Fruit fly (Drosophila melanogaster): ENCODE results near the gene dlt.
A peak's percentile ranks its signal among the peaks of the same experiment; 100 is the strongest.

dlt gene

DNA sequence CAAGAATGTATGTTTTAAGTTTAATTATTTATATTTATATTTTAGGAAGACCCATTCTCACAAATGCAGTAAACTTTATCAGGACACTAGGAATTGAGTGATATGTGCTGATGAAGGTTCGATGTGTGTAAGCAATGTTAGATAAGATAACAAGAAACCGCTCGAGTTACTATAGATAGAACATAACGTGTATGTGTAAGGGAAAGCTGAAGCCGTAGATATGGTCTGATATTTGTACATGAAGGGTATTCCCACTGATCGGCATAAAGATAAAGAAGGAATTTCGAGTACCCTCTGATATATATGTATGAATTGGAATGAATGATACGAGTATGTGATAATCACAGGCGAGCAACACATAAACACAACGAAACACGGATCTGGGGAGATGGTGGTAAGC, 11.0 kb downstream of the dlt start:
- TF ChIP-seq Pif1B (GFP tag; optimal IDR thresholded peaks at IDR 0.05) (no peak), CG8301 (tag; optimal IDR thresholded peaks at IDR 0.05) (no peak), EcR (GFP tag; optimal IDR thresholded peaks at IDR 0.05) (no peak)

DNA sequence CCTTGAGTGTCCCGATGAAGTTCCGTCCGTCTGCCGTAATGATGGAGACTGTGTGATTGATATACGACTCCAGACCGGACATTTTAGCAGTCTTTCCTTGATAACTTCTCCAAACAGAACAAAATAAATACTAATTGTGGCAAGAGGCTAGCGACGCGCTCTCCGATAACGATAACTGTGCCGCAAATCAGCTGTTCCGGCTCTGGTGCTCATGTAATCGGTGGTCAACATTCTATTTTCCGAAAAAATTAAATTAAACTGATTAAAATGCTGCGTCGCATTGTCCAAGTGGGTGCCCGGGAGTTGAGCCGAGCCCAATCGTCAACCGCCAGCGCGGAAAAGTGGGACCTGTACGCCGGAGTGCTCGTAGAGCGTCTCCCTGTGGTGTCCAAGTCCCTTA, 17.9 kb downstream of the dlt start, which contains the start of the genes CG2021 and mRpL46:
CG2021 (minus strand) TSS at position 163 of the 400 bp plus-strand sequence.
mRpL46 (plus strand) TSS at position 191 of the 400 bp plus-strand sequence.
- TF ChIP-seq CG13204 (GFP tag; optimal IDR thresholded peaks at IDR 0.05) (no peak), Ets98B (GFP tag; IDR thresholded peaks at IDR 0.05) (no peak), CG14655 (GFP tag; optimal IDR thresholded peaks at IDR 0.05) (no peak), CG10348 (GFP tag; IDR thresholded peaks at IDR 0.05) (no peak), CG8159 (tag; optimal IDR thresholded peaks at IDR 0.05) (no peak), Pif1B (GFP tag; optimal IDR thresholded peaks at IDR 0.05) (no peak), gl (tag; optimal IDR thresholded peaks at IDR 0.05) (no peak), rn (GFP tag; IDR thresholded peaks at IDR 0.05) (no peak), CG32121 (GFP tag; IDR thresholded peaks at IDR 0.05) (no peak), CG9948 (tag; optimal IDR thresholded peaks at IDR 0.05) (no peak), CG34367 (tag; optimal IDR thresholded peaks at IDR 0.05) (no peak), CG15710 (tag; optimal IDR thresholded peaks at IDR 0.05) (no peak), EcR (GFP tag; optimal IDR thresholded peaks at IDR 0.05) (no peak), CG8301 (tag; optimal IDR thresholded peaks at IDR 0.05) (no peak), fd96Ca (GFP tag; IDR thresholded peaks at IDR 0.05) (no peak), Snoo (tag; optimal IDR thresholded peaks at IDR 0.05) (no peak), D1 (tag; optimal IDR thresholded peaks at IDR 0.05) (no peak), CG12605 (GFP tag; IDR thresholded peaks at IDR 0.05) (no peak), CG4496 (GFP tag; IDR thresholded peaks at IDR 0.05) (no peak), CG17806 (tag; optimal IDR thresholded peaks at IDR 0.05) (no peak)

DNA sequence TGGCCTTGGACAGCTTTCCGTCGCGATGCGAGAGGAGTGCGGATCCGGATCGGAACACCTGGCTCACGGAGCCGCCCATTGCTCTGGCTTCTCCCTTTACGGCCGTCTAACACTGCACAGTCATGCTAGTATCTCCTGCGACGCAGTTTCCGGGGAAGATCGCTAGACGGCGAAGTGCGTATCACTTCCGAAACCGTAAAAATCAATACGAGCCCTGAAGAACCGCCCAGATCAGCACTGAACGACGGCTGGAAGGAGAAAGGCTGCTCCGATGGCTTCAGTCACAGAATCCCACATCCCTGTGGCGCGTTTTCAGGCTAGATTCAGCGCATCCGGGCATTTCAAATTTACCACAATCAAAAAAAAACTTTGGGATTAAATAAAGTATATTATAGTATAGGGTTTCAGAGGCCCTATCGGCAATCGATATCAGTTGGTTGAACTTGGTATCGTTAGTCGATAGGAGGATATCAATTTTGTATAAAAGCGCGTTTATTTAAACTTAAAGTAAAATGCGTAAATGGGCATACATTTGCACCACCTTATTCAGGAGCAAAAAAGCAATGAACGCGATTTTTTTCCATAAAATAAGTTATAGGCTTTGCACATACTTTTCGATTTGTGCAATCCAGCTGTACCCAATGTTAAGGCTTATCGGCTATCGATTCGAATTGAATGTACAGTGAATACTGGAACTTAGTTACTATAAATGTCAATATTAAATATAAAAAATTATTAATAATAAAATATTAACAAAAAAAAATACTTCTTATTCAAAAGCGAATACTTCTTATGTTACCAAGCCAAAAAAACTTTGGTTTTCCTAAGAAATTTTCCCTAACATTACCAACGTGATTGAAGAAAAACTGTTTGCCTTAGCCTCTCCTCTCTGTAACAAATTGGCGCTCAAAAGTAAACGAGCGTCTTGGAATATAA, 20.1 kb downstream of the dlt start, which contains the start of the genes CG13933 and PolD2:
CG13933 (minus strand) TSS at position 435 of the 936 bp plus-strand sequence.
PolD2 (plus strand) TSS at position 921 of the 936 bp plus-strand sequence.
- TF ChIP-seq CG10348 (GFP tag; IDR thresholded peaks at IDR 0.05), result peak; percentile 94
- peak; percentile 98 for TF ChIP-seq CG4496 (GFP tag; IDR thresholded peaks at IDR 0.05)
- TF ChIP-seq CG34367 (tag; optimal IDR thresholded peaks at IDR 0.05), result peak; percentile 97
- TF ChIP-seq CG8301 (tag; optimal IDR thresholded peaks at IDR 0.05), result no peak
- TF ChIP-seq Pif1B (GFP tag; optimal IDR thresholded peaks at IDR 0.05), result peak; percentile 95
- peak; percentile 90 for TF ChIP-seq rn (GFP tag; IDR thresholded peaks at IDR 0.05)
- no peak for TF ChIP-seq Snoo (tag; optimal IDR thresholded peaks at IDR 0.05)
- peak; percentile 92 for TF ChIP-seq CG17806 (tag; optimal IDR thresholded peaks at IDR 0.05)
- peak; percentile 5 for TF ChIP-seq gl (tag; optimal IDR thresholded peaks at IDR 0.05)
- TF ChIP-seq D1 (tag; optimal IDR thresholded peaks at IDR 0.05), result no peak
- peak; percentile 99 for TF ChIP-seq CG15710 (tag; optimal IDR thresholded peaks at IDR 0.05)
- no peak for TF ChIP-seq CG14655 (GFP tag; optimal IDR thresholded peaks at IDR 0.05)
- TF ChIP-seq CG12605 (GFP tag; IDR thresholded peaks at IDR 0.05), result peak; percentile 87
- peak; percentile 97 for TF ChIP-seq Ets98B (GFP tag; IDR thresholded peaks at IDR 0.05)
- no peak for TF ChIP-seq EcR (GFP tag; optimal IDR thresholded peaks at IDR 0.05)
- no peak for TF ChIP-seq CG13204 (GFP tag; optimal IDR thresholded peaks at IDR 0.05)
- TF ChIP-seq CG9948 (tag; optimal IDR thresholded peaks at IDR 0.05), result peak; percentile 82
- peak; percentile 86 for TF ChIP-seq fd96Ca (GFP tag; IDR thresholded peaks at IDR 0.05)
- TF ChIP-seq Pif1A (GFP tag; optimal IDR thresholded peaks at IDR 0.05), result no peak
- TF ChIP-seq CG8159 (tag; optimal IDR thresholded peaks at IDR 0.05), result peak; percentile 91
- peak; percentile 97 for TF ChIP-seq CG32121 (GFP tag; IDR thresholded peaks at IDR 0.05)

DNA sequence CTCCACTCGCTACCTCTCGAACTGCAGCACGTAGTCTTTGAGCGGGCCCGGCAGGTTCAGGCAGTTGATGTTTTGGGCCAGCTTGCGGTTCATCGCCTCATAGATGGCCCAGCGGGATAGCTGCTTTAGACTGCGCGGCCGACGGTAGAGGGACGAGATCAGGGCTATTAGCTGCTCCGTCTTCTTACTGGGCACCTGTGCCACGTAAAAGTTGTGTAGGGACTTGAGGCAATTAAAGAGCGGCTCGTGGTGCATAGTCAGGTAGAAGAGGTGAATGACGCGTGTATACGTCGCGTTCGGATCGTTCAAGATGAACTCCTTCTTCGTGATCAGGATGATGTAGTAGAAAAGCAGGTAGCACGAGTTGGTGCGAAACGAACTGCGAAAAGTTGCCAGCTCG, 22.5 kb downstream of the dlt start:
- TF ChIP-seq Ets98B (GFP tag; IDR thresholded peaks at IDR 0.05), result no peak
- no peak for TF ChIP-seq CG8159 (tag; optimal IDR thresholded peaks at IDR 0.05)
- TF ChIP-seq fd96Ca (GFP tag; IDR thresholded peaks at IDR 0.05), result no peak
- TF ChIP-seq gl (tag; optimal IDR thresholded peaks at IDR 0.05), result no peak
- TF ChIP-seq CG34367 (tag; optimal IDR thresholded peaks at IDR 0.05), result no peak

DNA sequence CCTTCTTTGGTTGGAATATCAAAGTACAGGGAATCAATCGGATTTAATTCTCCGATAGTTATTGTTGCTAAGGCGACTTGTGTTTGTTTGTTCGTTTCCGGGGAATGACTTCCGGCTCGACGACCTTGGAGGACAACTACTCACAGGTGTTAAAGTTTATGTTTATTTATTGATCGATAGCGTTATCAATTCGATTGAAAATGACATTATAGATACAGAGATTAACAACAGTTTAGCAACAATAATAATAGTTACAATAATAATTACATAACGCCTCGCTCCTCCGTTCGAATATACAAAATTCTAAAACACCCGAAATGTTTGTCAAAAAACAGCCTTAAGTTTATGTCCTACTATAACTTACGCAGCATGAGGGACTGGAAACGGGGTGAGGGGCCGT, 23.5 kb downstream of the dlt start, which contains the start of gene Dhc62B:
Dhc62B (minus strand) TSS at position 101 of the 400 bp plus-strand sequence.
- TF ChIP-seq Snoo (tag; optimal IDR thresholded peaks at IDR 0.05), result no peak
- TF ChIP-seq CG17806 (tag; optimal IDR thresholded peaks at IDR 0.05), result no peak
- no peak for TF ChIP-seq CG8301 (tag; optimal IDR thresholded peaks at IDR 0.05)
- no peak for TF ChIP-seq CG15710 (tag; optimal IDR thresholded peaks at IDR 0.05)
- TF ChIP-seq CG12605 (GFP tag; IDR thresholded peaks at IDR 0.05), result no peak
- TF ChIP-seq fd96Ca (GFP tag; IDR thresholded peaks at IDR 0.05), result no peak
- no peak for TF ChIP-seq Pif1B (GFP tag; optimal IDR thresholded peaks at IDR 0.05)
- no peak for TF ChIP-seq EcR (GFP tag; optimal IDR thresholded peaks at IDR 0.05)
- TF ChIP-seq Pif1A (GFP tag; optimal IDR thresholded peaks at IDR 0.05), result no peak

DNA sequence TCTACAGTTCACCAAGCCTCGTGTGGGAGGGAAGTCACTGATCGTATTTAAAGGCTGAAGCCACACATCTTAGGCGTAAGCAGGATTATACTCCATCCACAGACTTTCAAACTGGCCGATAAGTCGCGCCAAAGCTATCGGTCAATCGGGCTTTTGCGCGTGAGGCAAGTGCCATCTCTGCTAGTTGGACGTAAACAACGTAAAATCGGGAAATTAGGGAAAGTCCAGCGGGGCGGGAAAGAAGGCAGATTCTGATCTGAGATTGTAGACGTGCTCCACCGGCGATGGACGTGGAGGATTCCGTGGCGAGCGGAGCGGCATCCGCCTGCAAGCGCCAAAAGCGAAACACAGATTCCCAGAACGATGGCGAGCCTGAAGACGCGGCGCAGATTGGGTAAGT, 39.0 kb downstream of the dlt start, which contains the start of gene CG8001:
CG8001 (plus strand) TSS at position 17 of the 400 bp plus-strand sequence.
- no peak for TF ChIP-seq Pif1A (GFP tag; optimal IDR thresholded peaks at IDR 0.05)
- TF ChIP-seq CG9948 (tag; optimal IDR thresholded peaks at IDR 0.05), result no peak
- TF ChIP-seq D1 (tag; optimal IDR thresholded peaks at IDR 0.05), result no peak
- no peak for TF ChIP-seq CG8159 (tag; optimal IDR thresholded peaks at IDR 0.05)
- TF ChIP-seq fd96Ca (GFP tag; IDR thresholded peaks at IDR 0.05), result no peak
- no peak for TF ChIP-seq EcR (GFP tag; optimal IDR thresholded peaks at IDR 0.05)
- no peak; the same call in 2 of the 3 replicates for TF ChIP-seq CG4496 (GFP tag; IDR thresholded peaks at IDR 0.05)
- TF ChIP-seq CG15710 (tag; optimal IDR thresholded peaks at IDR 0.05), result no peak

Measured in whole organism, pupa.